Fruit fly (Drosophila melanogaster) S2 (cell line): ENCODE results near the gene CG11630.

Experiments used
- CG8478 ChIP-seq: fragments of >200 bp; optimal IDR thresholded peaks from 2 replicates; lab custom pipeline; 2018
- CTCF ChIP-seq, 2 experiments: fragments of >200 bp; optimal IDR thresholded peaks; 2 replicates each; lab custom pipeline; 2018

Gene CG11630

DNA sequence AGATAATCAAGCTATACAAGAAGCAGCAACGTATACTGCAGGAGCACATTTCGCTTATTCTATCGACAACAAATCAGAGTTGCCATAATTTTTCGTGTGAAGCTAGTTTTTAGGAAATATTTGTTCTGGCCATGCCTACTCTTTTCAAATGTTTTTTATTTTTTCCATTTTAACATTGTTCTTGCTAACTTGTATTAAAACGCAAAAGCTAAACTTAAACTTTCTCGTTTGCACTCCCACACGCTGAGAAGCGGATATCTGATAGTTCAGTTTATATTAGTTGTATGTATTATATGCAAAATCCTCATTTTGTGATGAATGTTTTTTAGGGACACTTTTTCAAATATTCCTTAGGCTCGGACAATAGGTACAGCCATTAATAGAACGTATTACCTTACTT lies at the start of gene CG11630:
Gene CG11630, minus strand, starts transcription at position 101 of the 400 bp plus-strand sequence.
- TF ChIP-seq CG8478 (lab: Kevin White, UChicago) (no peak), CTCF (optimal IDR thresholded peaks at IDR 0.05; lab: Kevin White, UChicago) (no peak)

DNA sequence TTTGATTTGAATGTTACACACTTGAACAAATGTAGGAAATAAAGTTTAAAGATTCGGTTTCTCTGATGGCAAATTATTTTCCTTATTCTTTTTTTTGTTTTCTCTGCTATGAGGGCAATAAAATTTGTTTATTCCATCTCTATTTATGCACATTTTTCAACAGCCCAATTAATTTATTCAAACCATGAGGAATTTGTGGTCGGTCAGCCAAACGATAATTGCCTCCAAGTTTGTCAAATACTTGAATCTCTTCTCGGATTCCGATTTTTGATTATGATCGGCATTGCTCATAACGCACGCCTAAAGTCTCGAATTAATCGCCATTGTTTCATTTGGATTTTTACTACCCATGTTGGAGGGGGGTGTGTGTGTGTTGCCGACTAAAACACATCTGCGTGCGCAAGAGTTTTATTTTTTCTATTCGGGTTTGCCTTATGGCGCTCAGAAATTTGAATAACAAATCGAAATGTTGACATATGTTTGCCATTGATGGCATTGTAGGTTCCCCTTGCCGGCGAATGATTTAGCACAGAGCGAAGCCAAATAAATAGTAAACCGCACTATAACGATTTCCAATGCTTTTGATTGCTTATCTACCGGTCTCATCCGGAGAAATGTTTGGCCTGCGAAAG lies 48.5 kb upstream of the CG11630 start:
- no peak for TF ChIP-seq CG8478 (lab: Kevin White, UChicago)
- TF ChIP-seq CTCF (optimal IDR thresholded peaks at IDR 0.05; lab: Kevin White, UChicago): no peak

- TF ChIP-seq CTCF (optimal IDR thresholded peaks at IDR 0.05; lab: Kevin White, UChicago): no peak
- no peak for TF ChIP-seq CG8478 (lab: Kevin White, UChicago)
Observed at dm6 chr2L:21830317-21830716, 46.5 kb upstream of the CG11630 start.

dm6 chr2L:21828791-21829184 lies 44.9 kb upstream of the CG11630 start:
- no peak for TF ChIP-seq CG8478 (lab: Kevin White, UChicago)
- no peak for TF ChIP-seq CTCF (optimal IDR thresholded peaks at IDR 0.05; lab: Kevin White, UChicago)

DNA sequence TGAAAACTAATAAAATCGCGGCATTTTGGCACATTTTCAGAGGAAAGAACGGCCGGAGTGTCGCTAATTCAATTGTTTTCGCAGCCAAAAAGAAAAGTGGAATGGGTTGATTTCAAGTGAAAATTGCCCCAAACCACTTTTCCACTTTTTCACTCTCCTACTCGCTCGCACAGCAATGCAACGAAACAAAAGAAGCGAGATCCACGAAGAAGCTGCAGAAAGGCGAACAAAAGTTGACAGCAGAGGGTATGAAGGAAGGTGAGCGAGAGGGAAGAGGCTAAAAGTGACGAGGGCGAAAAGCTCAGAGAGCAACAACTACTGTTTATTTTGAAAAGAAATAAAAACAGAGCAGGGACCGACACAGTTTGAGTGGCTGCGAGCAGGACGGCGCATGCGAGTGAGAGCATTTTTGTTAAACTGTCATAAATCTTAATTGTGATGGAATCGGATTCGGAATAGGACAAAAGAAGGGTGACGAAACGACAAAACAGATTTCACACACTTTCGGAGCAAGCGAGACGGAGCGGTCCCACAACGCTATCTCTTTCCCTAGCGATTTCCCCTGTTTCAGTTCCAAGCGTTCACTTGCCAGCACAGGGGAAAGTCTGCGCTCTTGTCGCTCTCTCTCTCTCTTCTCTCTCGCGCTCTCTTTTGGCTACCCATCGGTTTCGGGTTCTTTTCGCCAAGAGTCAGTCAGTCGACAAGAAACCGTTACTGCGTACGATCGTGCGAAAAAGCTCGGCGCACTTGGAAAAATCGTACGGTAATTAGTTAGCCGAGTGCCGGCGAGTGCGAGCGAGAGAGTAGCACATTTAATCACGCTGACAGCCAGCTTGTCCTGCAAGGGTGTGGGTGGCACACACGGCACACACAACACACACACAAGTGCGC lies 44.3 kb upstream of the CG11630 start, which contains the start of gene tsh:
Gene tsh, plus strand, starts transcription at position 694 of the 891 bp plus-strand sequence.
- no peak for TF ChIP-seq CG8478 (lab: Kevin White, UChicago)
- TF ChIP-seq CTCF (optimal IDR thresholded peaks at IDR 0.05; lab: Kevin White, UChicago): no peak

DNA sequence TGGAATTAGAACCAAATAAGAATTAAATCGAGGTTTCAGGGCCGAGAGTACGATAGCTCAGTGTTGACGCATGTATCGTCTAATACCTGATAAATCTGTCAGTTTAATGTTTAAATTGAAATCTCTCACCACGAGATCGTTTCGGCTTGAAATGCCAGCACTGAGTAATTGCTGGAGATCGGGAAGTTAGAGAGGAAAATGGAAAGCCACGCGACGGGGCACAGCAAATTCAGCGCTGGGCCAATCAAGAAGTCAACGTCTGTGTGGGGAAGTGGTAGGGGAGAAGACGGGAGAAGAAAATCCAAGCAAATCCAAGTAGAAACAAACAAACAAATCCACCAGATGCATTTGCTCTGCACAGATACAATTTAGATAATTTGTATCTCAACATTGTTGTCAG lies 35.5 kb upstream of the CG11630 start:
- no peak for TF ChIP-seq CTCF (optimal IDR thresholded peaks at IDR 0.05; lab: Kevin White, UChicago)
- TF ChIP-seq CG8478 (lab: Kevin White, UChicago): no peak

DNA sequence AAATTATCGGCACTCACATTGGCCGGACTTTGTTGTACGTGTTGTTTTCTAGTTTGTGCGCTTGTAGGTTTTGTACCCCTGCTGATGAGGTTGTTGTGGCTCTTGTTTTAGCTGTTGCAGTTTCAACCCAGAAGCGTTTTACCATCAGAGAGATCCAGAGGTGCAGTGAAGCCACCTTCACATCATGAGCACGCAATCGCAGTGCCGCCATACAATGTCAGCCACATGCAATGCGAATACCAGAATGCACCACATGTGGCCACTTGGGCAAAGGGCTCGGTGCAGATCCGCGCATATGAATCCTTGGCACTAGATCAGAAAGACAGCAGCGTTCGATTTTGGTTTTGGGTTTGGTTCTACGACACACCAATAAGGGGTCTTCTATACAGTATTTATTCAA lies 26.2 kb upstream of the CG11630 start:
- no peak for TF ChIP-seq CTCF (optimal IDR thresholded peaks at IDR 0.05; lab: Kevin White, UChicago)
- no peak for TF ChIP-seq CG8478 (lab: Kevin White, UChicago)

dm6 chr2L:21806875-21807274 lies 23.0 kb upstream of the CG11630 start:
- no peak for TF ChIP-seq CG8478 (lab: Kevin White, UChicago)
- no peak for TF ChIP-seq CTCF (optimal IDR thresholded peaks at IDR 0.05; lab: Kevin White, UChicago)

DNA sequence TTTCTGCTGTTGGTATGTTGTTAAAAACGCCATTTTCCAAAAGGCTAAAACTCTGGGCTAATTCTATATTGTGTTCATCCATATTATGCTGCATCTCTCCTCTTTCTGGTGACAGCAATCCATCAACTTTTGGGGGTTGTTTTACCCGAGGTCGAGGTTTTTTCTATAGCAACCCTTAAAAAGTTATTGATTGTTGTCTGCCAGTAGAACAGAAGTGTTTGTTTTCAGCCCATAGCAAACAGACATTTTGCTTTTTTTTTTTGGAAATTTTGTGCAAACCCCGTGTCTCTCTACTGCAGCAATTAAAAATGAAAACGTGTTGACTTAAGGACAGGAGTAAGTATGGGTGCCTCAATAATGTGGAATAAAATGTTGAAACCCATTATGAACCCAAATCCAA lies 22.5 kb upstream of the CG11630 start:
- no peak for TF ChIP-seq CTCF (optimal IDR thresholded peaks at IDR 0.05; lab: Kevin White, UChicago)
- no peak for TF ChIP-seq CG8478 (lab: Kevin White, UChicago)

DNA sequence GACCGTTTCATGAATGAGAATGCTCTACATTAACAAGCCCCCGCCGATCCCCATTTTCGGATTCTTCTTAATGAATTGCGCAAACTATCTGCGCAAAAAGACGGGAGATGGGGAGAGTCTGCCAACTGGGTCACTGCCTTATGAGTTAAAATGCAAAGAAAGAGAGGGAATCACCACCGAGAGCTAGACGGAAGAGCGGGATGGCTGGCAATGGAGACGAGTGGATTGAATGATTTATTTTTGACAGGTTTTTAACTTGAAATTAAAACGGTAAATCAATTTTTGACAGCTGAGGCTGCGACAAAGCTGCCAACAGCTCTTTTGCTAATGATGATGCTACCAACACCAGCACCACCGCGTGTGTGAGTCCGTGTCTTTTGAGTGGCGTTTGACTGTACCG lies 20.2 kb upstream of the CG11630 start:
- TF ChIP-seq CTCF (optimal IDR thresholded peaks at IDR 0.05; lab: Kevin White, UChicago) (no peak), CG8478 (lab: Kevin White, UChicago) (no peak)

dm6 chr2L:21795342-21795874 lies 11.5 kb upstream of the CG11630 start, which contains the start of gene CG31612:
Gene CG31612, minus strand, starts transcription at chr2L:21795447.
- TF ChIP-seq CG8478 (lab: Kevin White, UChicago) (no peak), CTCF (optimal IDR thresholded peaks at IDR 0.05; lab: Kevin White, UChicago) (no peak)

dm6 chr2L:21794547-21795341 lies 10.9 kb upstream of the CG11630 start:
- TF ChIP-seq CG8478 (lab: Kevin White, UChicago) (no peak), CTCF (optimal IDR thresholded peaks at IDR 0.05; lab: Kevin White, UChicago) (no peak)

dm6 chr2L:21792831-21793230 lies 9.0 kb upstream of the CG11630 start:
- TF ChIP-seq CTCF (optimal IDR thresholded peaks at IDR 0.05; lab: Kevin White, UChicago) (no peak), CG8478 (lab: Kevin White, UChicago) (no peak)

DNA sequence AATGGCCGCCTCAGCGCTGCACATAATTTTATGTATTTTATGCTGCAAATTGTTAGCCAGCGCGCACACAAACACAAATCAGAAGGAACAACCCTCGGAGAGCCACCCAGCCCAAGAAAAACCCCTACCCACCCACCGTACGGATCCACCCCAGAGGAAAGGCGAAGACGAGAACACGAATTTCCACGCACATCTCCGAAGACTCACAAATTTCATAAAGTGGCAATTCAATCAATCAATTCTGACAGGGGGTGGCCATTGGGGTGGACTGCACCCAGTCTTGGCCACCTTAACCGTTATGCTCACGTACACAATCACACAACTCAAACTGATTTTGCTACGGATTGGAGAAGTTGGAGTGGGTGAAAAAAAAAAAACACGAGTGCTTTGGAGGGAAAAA lies 8.1 kb upstream of the CG11630 start:
- TF ChIP-seq CG8478 (lab: Kevin White, UChicago) (no peak), CTCF (optimal IDR thresholded peaks at IDR 0.05; lab: Kevin White, UChicago) (no peak)
